Fruit fly (Drosophila melanogaster) Kc167 (cell line): ENCODE results near the gene CG42324.

Experiments used
- Myc ChIP-seq: fragments of >200 bp; optimal IDR thresholded peaks from 2 replicates; lab custom pipeline; 2017; ENCODE audit warnings: missing external identifiers
- insv ChIP-seq: fragments of >200 bp; optimal IDR thresholded peaks from 3 replicates; lab custom pipeline; 2018; ENCODE audit warnings: missing external identifiers
- psq ChIP-seq: fragments of >200 bp; optimal IDR thresholded peaks from 2 replicates; lab custom pipeline; 2017; ENCODE audit warnings: missing external identifiers
- ttk ChIP-seq: sonication (Bioruptor generic); optimal IDR thresholded peaks from 2 replicates; lab custom pipeline; 2017; ENCODE audit warnings: missing external identifiers

- no peak for TF ChIP-seq Myc (lab: Kevin White, UChicago)
- no peak for TF ChIP-seq psq (lab: Kevin White, UChicago)
- no peak for TF ChIP-seq insv (lab: Kevin White, UChicago)
- TF ChIP-seq ttk: no peak
Measured at dm6 chr3L:3492116-3492747, 20.0 kb downstream of the CG42324 start.
